Worm (Caenorhabditis elegans): Measurements from ENCODE around the gene taf-7.2.
A peak's percentile ranks its signal among the peaks of the same experiment; 100 is the strongest.

taf-7.2 gene

DNA sequence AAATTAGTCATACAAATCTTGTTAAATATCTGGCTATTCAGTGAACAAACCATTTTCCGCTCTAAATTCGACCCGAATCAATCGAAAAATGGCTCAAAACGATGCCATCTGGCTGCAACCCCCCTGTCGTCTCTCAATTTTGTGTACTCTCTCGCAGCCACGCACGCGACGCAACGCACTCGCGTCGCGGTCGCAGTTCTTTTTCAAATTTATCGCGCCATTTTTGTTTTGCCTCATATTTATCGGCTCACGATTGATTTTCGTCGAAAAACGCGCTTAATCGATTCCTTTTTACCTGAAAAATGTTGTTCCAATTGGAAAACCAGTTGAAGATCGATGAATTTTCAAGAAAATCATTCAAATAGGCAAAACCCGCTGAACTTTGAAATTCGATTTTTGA lies 40.6 kb upstream of the taf-7.2 start:
- TF ChIP-seq dpl-1 (GFP tag; optimal IDR thresholded peaks at IDR 0.05): peak; percentile 16 to 66 (median 55)
- TF ChIP-seq snu-23 (GFP tag; optimal IDR thresholded peaks at IDR 0.05): peak; percentile 29
- TF ChIP-seq ces-1 (GFP tag; optimal IDR thresholded peaks at IDR 0.05): no peak
- TF ChIP-seq nhr-47 (tag; optimal IDR thresholded peaks at IDR 0.05): peak; percentile 35
- peak; percentile 51 for TF ChIP-seq dsc-1 (tag; optimal IDR thresholded peaks at IDR 0.05)
- TF ChIP-seq efl-1 (optimal IDR thresholded peaks at IDR 0.05): peak; percentile 56 to 61
- peak; percentile 57 to 95 for TF ChIP-seq efl-1 (GFP tag; optimal IDR thresholded peaks at IDR 0.05 in 1 of 2)
- TF ChIP-seq lsy-2 (tag; optimal IDR thresholded peaks at IDR 0.05): peak; percentile 21 to 58
- TF ChIP-seq F16B12.6 (tag; optimal IDR thresholded peaks at IDR 0.05): peak; percentile 49
- TF ChIP-seq zag-1 (tag; optimal IDR thresholded peaks at IDR 0.05): no peak
- no peak for TF ChIP-seq fkh-8 (tag; optimal IDR thresholded peaks at IDR 0.05)
- TF ChIP-seq C16A3.4 (tag; optimal IDR thresholded peaks at IDR 0.05): no peak
- no peak for TF ChIP-seq rnt-1 (tag; optimal IDR thresholded peaks at IDR 0.05)
- TF ChIP-seq ceh-82 (tag; optimal IDR thresholded peaks at IDR 0.05): peak in 1 of 3 experiments; percentile 17
- peak; percentile 26 for TF ChIP-seq skn-1 (tag; optimal IDR thresholded peaks at IDR 0.05)
- no peak for TF ChIP-seq elt-2 (tag; optimal IDR thresholded peaks at IDR 0.05)
- TF ChIP-seq xbp-1 (tag; optimal IDR thresholded peaks at IDR 0.05): peak; percentile 21
- TF ChIP-seq ztf-4 (tag; optimal IDR thresholded peaks at IDR 0.05): no peak
- peak; percentile 33 to 78 for TF ChIP-seq lin-35 (GFP tag; optimal IDR thresholded peaks at IDR 0.05)

- TF ChIP-seq aly-2 (tag; optimal IDR thresholded peaks at IDR 0.05): no peak
- TF ChIP-seq nhr-85 (tag): peak; percentile 59
These were observed 38.5 kb upstream of the taf-7.2 start for ce11 chrIII:12711682-12712081.

ce11 chrIII:12711217-12711616 lies 38.0 kb upstream of the taf-7.2 start, which contains the start of gene hut-1:
Gene hut-1, plus strand, starts transcription at chrIII:12711560.
- TF ChIP-seq unc-98 (GFP tag; IDR thresholded peaks at IDR 0.05) (no peak), mef-2 (tag; optimal IDR thresholded peaks at IDR 0.05) (no peak), isw-1 (GFP tag; IDR thresholded peaks at IDR 0.05) (no peak), lin-39 (tag; optimal IDR thresholded peaks at IDR 0.05) (no peak), grh-1 (GFP tag; IDR thresholded peaks at IDR 0.05) (no peak), unc-62 (GFP tag; optimal IDR thresholded peaks at IDR 0.05) (no peak), nhr-12 (tag; optimal IDR thresholded peaks at IDR 0.05) (no peak), egl-27 (tag; optimal IDR thresholded peaks at IDR 0.05) (no peak), jun-1 (tag; optimal IDR thresholded peaks at IDR 0.05) (no peak), vab-15 (tag; optimal IDR thresholded peaks at IDR 0.05) (no peak), elt-3 (tag; optimal IDR thresholded peaks at IDR 0.05) (peak in 1 of 6 experiments; percentile 59), lir-3 (tag; optimal IDR thresholded peaks at IDR 0.05; ENCODE audit: poor library complexity) (no peak), zag-1 (tag; optimal IDR thresholded peaks at IDR 0.05) (no peak), irx-1 (tag; optimal IDR thresholded peaks at IDR 0.05) (no peak), ztf-4 (tag; optimal IDR thresholded peaks at IDR 0.05) (no peak), efl-3 (GFP tag; optimal IDR thresholded peaks at IDR 0.05) (no peak), blmp-1 (tag; optimal IDR thresholded peaks at IDR 0.05) (peak; percentile 35), lin-13 (GFP tag; optimal IDR thresholded peaks at IDR 0.05) (no peak), ceh-88 (GFP tag; IDR thresholded peaks at IDR 0.05) (no peak), mdl-1 (tag; optimal IDR thresholded peaks at IDR 0.05) (peak in 1 of 2 experiments; percentile 34), nhr-20 (tag; optimal IDR thresholded peaks at IDR 0.05) (peak; percentile 41), hpl-2 (GFP tag; optimal IDR thresholded peaks at IDR 0.05) (no peak), efl-1 (optimal IDR thresholded peaks at IDR 0.05) (peak; percentile 60 to 85), efl-1 (GFP tag; optimal IDR thresholded peaks at IDR 0.05 in 1 of 2) (peak; percentile 88 to 98), aha-1 (tag; optimal IDR thresholded peaks at IDR 0.05) (no peak), nhr-76 (tag; optimal IDR thresholded peaks at IDR 0.05) (no peak), ceh-82 (tag; optimal IDR thresholded peaks at IDR 0.05) (peak; percentile 1 to 60 (median 37)), skn-1 (tag; optimal IDR thresholded peaks at IDR 0.05) (no peak), sox-4 (tag; optimal IDR thresholded peaks at IDR 0.05) (no peak), tbx-2 (tag; optimal IDR thresholded peaks at IDR 0.05) (peak; percentile 29), alr-1 (tag; optimal IDR thresholded peaks at IDR 0.05; ENCODE audit: borderline replicate concordance) (no peak), unc-86 (tag; optimal IDR thresholded peaks at IDR 0.05) (no peak), ztf-11 (tag; optimal IDR thresholded peaks at IDR 0.05) (no peak), swsn-7 (tag; optimal IDR thresholded peaks at IDR 0.05) (peak; percentile 34), ceh-8 (GFP tag; optimal IDR thresholded peaks at IDR 0.05) (no peak), lin-15B (tag; optimal IDR thresholded peaks at IDR 0.05) (no peak)

Data from whole organism, L1 larva.